Worm (Caenorhabditis elegans): Measurements from ENCODE around the gene mtch-1.

Gene mtch-1

DNA sequence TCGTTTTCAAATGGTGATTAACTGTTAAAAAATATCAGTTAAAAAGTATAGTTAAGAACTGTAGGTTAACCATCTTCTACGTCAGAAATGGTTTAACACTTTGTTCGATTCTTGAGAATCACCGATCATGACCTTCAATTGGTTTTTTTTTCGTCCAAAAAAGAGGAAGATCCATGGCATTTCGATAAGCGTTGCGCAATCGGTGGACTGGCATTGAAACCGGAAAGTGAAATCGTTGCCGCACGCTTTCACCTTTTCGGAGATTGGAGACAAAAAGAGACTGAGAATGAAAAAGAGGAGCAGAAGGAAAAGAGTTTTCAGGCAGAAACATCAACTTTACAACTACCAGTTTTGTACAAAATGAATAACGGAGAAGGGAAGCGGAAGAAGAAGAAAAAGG lies 31.3 kb upstream of the mtch-1 start:
- TF ChIP-seq nhr-25 (tag; optimal IDR thresholded peaks at IDR 0.05) (peak; percentile 94), elt-1 (tag; optimal IDR thresholded peaks at IDR 0.05) (no peak), pha-4 (tag; optimal IDR thresholded peaks at IDR 0.05) (no peak), nhr-12 (tag; optimal IDR thresholded peaks at IDR 0.05) (no peak), elt-3 (tag; optimal IDR thresholded peaks at IDR 0.05) (peak in 2 of 3 experiments; percentile 81 to 91), nhr-23 (tag; optimal IDR thresholded peaks at IDR 0.05) (peak; percentile 45)

DNA sequence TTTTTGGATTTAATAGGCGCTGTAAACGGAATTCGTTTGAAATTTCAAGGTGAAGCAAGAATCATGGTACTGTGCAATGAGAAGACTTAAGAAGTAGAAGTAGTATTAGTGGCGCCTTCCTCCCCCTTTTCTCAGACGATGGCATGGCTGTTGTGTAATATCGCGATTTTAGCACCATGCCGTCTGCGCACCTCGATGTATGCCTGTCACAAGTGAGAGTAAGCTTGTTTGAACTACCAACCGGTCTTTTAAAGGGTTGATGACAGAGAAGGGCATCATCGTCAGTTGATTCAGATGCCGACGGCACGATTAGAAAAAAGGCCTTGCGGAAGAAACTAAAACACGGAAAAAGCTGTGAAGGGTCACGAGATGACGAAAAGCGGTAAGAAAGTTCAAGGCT lies 30.0 kb upstream of the mtch-1 start:
- no peak for TF ChIP-seq nhr-12 (tag; optimal IDR thresholded peaks at IDR 0.05)
- peak; percentile 56 for TF ChIP-seq elt-1 (tag; optimal IDR thresholded peaks at IDR 0.05)
- TF ChIP-seq nhr-25 (tag; optimal IDR thresholded peaks at IDR 0.05), result peak; percentile 99
- peak; percentile 19 for TF ChIP-seq nhr-43 (tag; optimal IDR thresholded peaks at IDR 0.05; ENCODE audit: poor library complexity, severe bottlenecking)
- peak; percentile 35 for TF ChIP-seq nfya-1 (tag; optimal IDR thresholded peaks at IDR 0.05; ENCODE audit: insufficient read depth)

DNA sequence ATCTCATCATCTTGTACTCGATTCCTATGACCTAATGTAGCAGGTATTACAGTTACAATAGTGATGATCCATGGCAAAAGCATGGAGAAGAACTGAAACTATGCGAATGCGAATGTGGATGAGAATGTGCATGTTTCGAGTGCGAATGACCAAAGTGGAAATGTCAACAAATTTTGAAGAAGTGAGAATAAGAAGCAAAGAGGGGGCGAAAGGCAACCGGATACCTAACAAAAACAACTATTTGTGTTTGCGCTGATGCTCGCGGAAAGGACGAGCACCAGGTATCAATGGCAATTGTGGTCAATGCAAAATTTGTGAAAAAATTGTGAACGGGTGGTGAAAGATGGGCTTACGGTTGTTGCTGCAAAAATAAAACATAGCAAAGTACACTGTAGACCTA lies 28.7 kb upstream of the mtch-1 start, which contains the start of gene nas-7:
nas-7 (minus strand) TSS at position 101 of the 400 bp plus-strand sequence.
- TF ChIP-seq ceh-28 (tag; optimal IDR thresholded peaks at IDR 0.05), result no peak
- no peak for TF ChIP-seq lsy-12 (tag; optimal IDR thresholded peaks at IDR 0.05)
- TF ChIP-seq fkh-2 (tag; optimal IDR thresholded peaks at IDR 0.05), result no peak
- TF ChIP-seq mml-1 (tag; optimal IDR thresholded peaks at IDR 0.05), result no peak
- TF ChIP-seq ZK546.5 (tag; optimal IDR thresholded peaks at IDR 0.05), result no peak
- TF ChIP-seq nfya-1 (tag; optimal IDR thresholded peaks at IDR 0.05; ENCODE audit: insufficient read depth), result no peak
- TF ChIP-seq ceh-82 (tag; optimal IDR thresholded peaks at IDR 0.05), result no peak
- TF ChIP-seq elt-2 (tag; optimal IDR thresholded peaks at IDR 0.05), result no peak
- no peak for TF ChIP-seq egl-5 (tag; optimal IDR thresholded peaks at IDR 0.05)
- no peak for TF ChIP-seq mdl-1 (tag; optimal IDR thresholded peaks at IDR 0.05)
- TF ChIP-seq daf-12 (tag; optimal IDR thresholded peaks at IDR 0.05), result no peak
- TF ChIP-seq nhr-11 (tag; optimal IDR thresholded peaks at IDR 0.05), result no peak
- TF ChIP-seq elt-3 (tag; optimal IDR thresholded peaks at IDR 0.05), result no peak
- TF ChIP-seq aly-2 (tag; optimal IDR thresholded peaks at IDR 0.05), result no peak

DNA sequence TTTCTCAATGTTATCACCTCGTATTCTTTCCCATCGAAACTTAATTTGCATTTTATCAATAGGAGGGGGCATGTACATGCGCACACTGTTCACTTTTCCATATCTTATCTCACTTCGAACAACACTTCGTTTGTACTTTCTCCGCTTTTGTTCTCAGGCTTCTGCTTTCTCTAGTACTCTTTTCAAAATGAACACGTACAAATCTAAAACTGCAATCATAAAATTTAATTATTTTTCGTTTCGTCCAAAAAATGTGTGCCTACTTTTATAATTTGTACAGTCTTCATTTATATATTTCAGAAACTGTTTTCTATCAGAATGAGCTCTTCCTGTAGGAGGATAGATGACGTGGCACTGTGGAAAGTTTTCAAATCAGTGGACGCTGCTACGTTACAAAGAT lies 24.7 kb upstream of the mtch-1 start, which contains the start of gene C07D10.1:
C07D10.1 (plus strand) TSS at position 301 of the 400 bp plus-strand sequence.
- TF ChIP-seq skn-1 (tag; optimal IDR thresholded peaks at IDR 0.05) (no peak), mml-1 (tag; optimal IDR thresholded peaks at IDR 0.05) (no peak)

DNA sequence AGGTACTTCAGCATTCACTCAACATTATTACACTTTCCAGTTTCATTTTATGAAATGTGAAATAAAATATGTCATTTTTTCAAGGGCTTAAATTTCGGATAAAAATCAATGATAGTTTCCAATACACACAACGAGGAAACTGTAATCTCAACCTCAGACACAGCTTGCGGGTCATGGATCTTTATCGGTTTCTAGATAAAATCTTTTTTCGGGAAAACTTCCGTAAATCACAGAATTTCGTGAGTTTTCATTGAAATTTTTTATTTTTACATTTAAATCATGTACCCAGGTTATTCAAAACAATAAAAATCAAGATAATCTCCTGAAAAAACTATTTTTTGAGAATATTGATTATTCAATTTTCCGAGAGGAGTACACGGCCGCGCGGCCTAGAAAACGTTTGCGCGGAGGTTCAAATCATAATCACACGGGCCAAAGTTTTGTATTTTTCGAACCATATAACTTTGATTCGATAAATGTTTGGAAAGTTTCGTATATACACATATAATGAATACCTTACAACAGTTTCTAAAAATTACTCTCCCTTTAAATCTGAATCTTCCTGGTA lies 23.4 kb upstream of the mtch-1 start:
- TF ChIP-seq ceh-28 (tag; optimal IDR thresholded peaks at IDR 0.05) (peak; percentile 11), nhr-77 (tag; optimal IDR thresholded peaks at IDR 0.05) (no peak), ztf-11 (tag; optimal IDR thresholded peaks at IDR 0.05) (no peak), lsy-12 (tag; optimal IDR thresholded peaks at IDR 0.05) (peak; percentile 13), mdl-1 (tag; optimal IDR thresholded peaks at IDR 0.05) (no peak), nhr-23 (tag; optimal IDR thresholded peaks at IDR 0.05) (peak; percentile 39), elt-1 (tag; optimal IDR thresholded peaks at IDR 0.05) (peak; percentile 31), ama-1 (optimal IDR thresholded peaks at IDR 0.05) (peak; percentile 72)

DNA sequence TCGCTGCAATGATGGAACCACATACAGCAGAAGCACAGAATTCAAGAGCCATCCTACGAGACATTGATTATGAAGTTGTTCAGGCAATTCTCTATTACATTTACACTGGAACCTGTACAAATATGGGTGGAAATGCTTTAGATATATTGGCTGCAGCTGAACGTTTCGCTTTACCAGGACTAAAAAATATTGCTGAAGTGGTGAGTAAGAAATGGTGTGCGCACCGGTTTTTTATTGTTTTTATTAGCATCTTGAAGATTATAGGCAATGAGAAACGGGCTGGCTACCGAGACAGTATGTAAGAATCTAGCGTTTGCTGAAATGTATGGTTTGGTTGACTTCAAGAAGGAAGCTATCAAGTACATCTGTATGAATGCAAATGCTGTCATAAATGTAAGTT lies 22.1 kb upstream of the mtch-1 start:
- TF ChIP-seq nfya-1 (tag; optimal IDR thresholded peaks at IDR 0.05; ENCODE audit: insufficient read depth) (no peak), lin-39 (tag; optimal IDR thresholded peaks at IDR 0.05) (no peak), nhr-67 (tag; optimal IDR thresholded peaks at IDR 0.05) (no peak), sea-2 (GFP tag; optimal IDR thresholded peaks at IDR 0.05) (no peak), nhr-25 (tag; optimal IDR thresholded peaks at IDR 0.05) (no peak), skn-1 (tag; optimal IDR thresholded peaks at IDR 0.05) (no peak), pha-4 (tag; optimal IDR thresholded peaks at IDR 0.05) (no peak), lsy-12 (tag; optimal IDR thresholded peaks at IDR 0.05) (no peak), unc-39 (tag; optimal IDR thresholded peaks at IDR 0.05) (no peak), nhr-28 (tag; optimal IDR thresholded peaks at IDR 0.05) (no peak), ztf-11 (tag; optimal IDR thresholded peaks at IDR 0.05) (no peak), hmg-11 (tag; optimal IDR thresholded peaks at IDR 0.05) (no peak), tbx-2 (tag; optimal IDR thresholded peaks at IDR 0.05) (no peak), fos-1 (tag; optimal IDR thresholded peaks at IDR 0.05) (no peak), nhr-23 (tag; optimal IDR thresholded peaks at IDR 0.05) (no peak), ama-1 (optimal IDR thresholded peaks at IDR 0.05) (no peak)
